Fruit fly (Drosophila melanogaster): Measurements from ENCODE around the gene Vml.

Gene Vml

DNA sequence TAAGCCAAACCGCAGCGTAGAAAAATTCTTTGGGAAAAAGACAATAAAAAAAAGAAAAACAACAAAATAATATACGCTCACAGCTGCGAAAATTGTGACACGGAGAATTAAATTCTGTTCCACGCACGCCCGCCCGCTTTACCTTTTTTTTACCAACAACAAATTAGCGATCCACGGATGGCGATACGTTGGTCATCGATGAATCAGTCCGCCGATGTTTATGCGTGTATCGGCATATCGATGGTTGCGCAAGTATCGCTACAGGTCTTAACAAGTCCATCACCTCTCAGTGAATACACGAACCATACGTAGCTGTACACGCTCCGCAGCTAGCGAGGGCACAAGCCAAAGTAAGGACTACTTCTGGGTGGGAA, 5.1 kb upstream of the Vml start, which contains the start of gene CG2924 (continued):
- TF ChIP-seq ttk (GFP tag; IDR thresholded peaks at IDR 0.05) (peak; percentile 32; the same call in 1 of the 2 replicates), Lhr (GFP tag; optimal IDR thresholded peaks at IDR 0.05) (peak; percentile 82), Dfd (GFP tag; optimal IDR thresholded peaks at IDR 0.05) (no peak), so (GFP tag; IDR thresholded peaks at IDR 0.05) (0 out of 3 replicates have a peak, but pooled peaks have one; percentile 11), ac (GFP tag; optimal IDR thresholded peaks at IDR 0.05) (no peak), Jarid2 (GFP tag; optimal IDR thresholded peaks at IDR 0.05) (peak; percentile 13), CG13287 (GFP tag; IDR thresholded peaks at IDR 0.05; ENCODE audit: partially characterized antibody) (peak; percentile 100), CG5245 (GFP tag; optimal IDR thresholded peaks at IDR 0.05) (peak; percentile 21), Dp (GFP tag; optimal IDR thresholded peaks at IDR 0.05) (peak; percentile 93), Fer3 (tag; optimal IDR thresholded peaks at IDR 0.05) (no peak), Pdp1 (GFP tag; optimal IDR thresholded peaks at IDR 0.05) (peak; percentile 53 to 87), ERR (GFP tag; optimal IDR thresholded peaks at IDR 0.05) (peak; percentile 66), Hr51 (GFP tag; optimal IDR thresholded peaks at IDR 0.05) (peak; percentile 2 to 63), HLHmδ (GFP tag; optimal IDR thresholded peaks at IDR 0.05) (peak; percentile 33), CG4617 (GFP tag; optimal IDR thresholded peaks at IDR 0.05; ENCODE audit: borderline replicate concordance) (peak; percentile 78), CG30431 (GFP tag; optimal IDR thresholded peaks at IDR 0.05) (no peak), CG3407 (GFP tag; optimal IDR thresholded peaks at IDR 0.05) (no peak), CG3726 (GFP tag; IDR thresholded peaks at IDR 0.05) (no peak), Poxn (GFP tag; IDR thresholded peaks at IDR 0.05) (no peak), ken (GFP tag; IDR thresholded peaks at IDR 0.05) (peak; percentile 64; the same call in 1 of the 3 replicates), CG11504 (tag; optimal IDR thresholded peaks at IDR 0.05) (no peak), sisA (GFP tag; IDR thresholded peaks at IDR 0.05) (peak; percentile 62), CTCF (GFP tag; optimal IDR thresholded peaks at IDR 0.05) (peak; percentile 76), kah (GFP tag; optimal IDR thresholded peaks at IDR 0.05) (no peak), gsb (GFP tag; IDR thresholded peaks at IDR 0.05) (no peak), luna (GFP tag; optimal IDR thresholded peaks at IDR 0.05) (peak; percentile 56), Camta (GFP tag; optimal IDR thresholded peaks at IDR 0.05) (peak; percentile 34), btn (GFP tag; optimal IDR thresholded peaks at IDR 0.05) (no peak), MTF-1 (GFP tag; optimal IDR thresholded peaks at IDR 0.05; ENCODE audit: borderline replicate concordance) (no peak), CG7271 (tag; optimal IDR thresholded peaks at IDR 0.05) (no peak), E2f1 (GFP tag; IDR thresholded peaks at IDR 0.05) (no peak), lab (GFP tag; optimal IDR thresholded peaks at IDR 0.05) (peak; percentile 68), NfI (GFP tag; optimal IDR thresholded peaks at IDR 0.05) (peak; percentile 52), otp (GFP tag; IDR thresholded peaks at IDR 0.05) (no peak), dimm (GFP tag; IDR thresholded peaks at IDR 0.05) (no peak), insv (GFP tag; optimal IDR thresholded peaks at IDR 0.05) (peak in 1 of 2 experiments; percentile 9), CG15073 (GFP tag; optimal IDR thresholded peaks at IDR 0.05) (no peak), fd96Cb (tag; optimal IDR thresholded peaks at IDR 0.05) (no peak), Side (GFP tag; optimal IDR thresholded peaks at IDR 0.05) (peak; percentile 68), peb (GFP tag; IDR thresholded peaks at IDR 0.05) (no peak), CG9797 (GFP tag; optimal IDR thresholded peaks at IDR 0.05) (peak; percentile 77), vnd (GFP tag; IDR thresholded peaks at IDR 0.05; ENCODE audit: partially characterized antibody) (peak; percentile 98), CG31365 (tag; optimal IDR thresholded peaks at IDR 0.05) (no peak), Trl (optimal IDR thresholded peaks at IDR 0.05) (no peak), Trl (GFP tag; optimal IDR thresholded peaks at IDR 0.05) (peak; percentile 36), lbe (GFP tag; optimal IDR thresholded peaks at IDR 0.05) (peak; percentile 72), fd3F (GFP tag; optimal IDR thresholded peaks at IDR 0.05) (no peak), lmd (GFP tag; IDR thresholded peaks at IDR 0.05) (peak; percentile 53; the same call in 1 of the 2 replicates), CG14667 (GFP tag; IDR thresholded peaks at IDR 0.05) (no peak), CG3838 (GFP tag; optimal IDR thresholded peaks at IDR 0.05) (no peak), CG7786 (GFP tag; optimal IDR thresholded peaks at IDR 0.05) (peak; percentile 63), gcm (GFP tag; optimal IDR thresholded peaks at IDR 0.05) (peak; percentile 20)

Measured in whole organism, embryonic.